Fruit fly (Drosophila melanogaster): ENCODE results near the gene CG15543.

- TF ChIP-seq EcR (GFP tag; optimal IDR thresholded peaks at IDR 0.05) (no peak), Dll (optimal IDR thresholded peaks at IDR 0.05) (no peak), psq (optimal IDR thresholded peaks at IDR 0.05) (no peak), CG8478 (optimal IDR thresholded peaks at IDR 0.05) (no peak)
Observed at dm6 chr3R:30772779-30773546, 30.3 kb downstream of the CG15543 start.
